Worm (Caenorhabditis elegans) whole organism, L3 larva: Measurements from ENCODE around the gene F32G8.2.

ENCODE experiments used
- R02D3.7 ChIP-seq: fragments of 150-350 bp; optimal IDR thresholded peaks from 2 replicates; lab custom pipeline; 2014; ENCODE audit warnings: missing biosample characterization, missing genetic modification characterization
- ZK546.5 ChIP-seq: sonication (generic microtip); optimal IDR thresholded peaks from 2 replicates; lab custom pipeline; 2017; ENCODE audit warnings: missing biosample characterization, missing genetic modification characterization
- aly-2 ChIP-seq: fragments of 150-350 bp; optimal IDR thresholded peaks from 2 replicates; lab custom pipeline; 2014; ENCODE audit warnings: missing biosample characterization, missing genetic modification characterization
- ama-1 ChIP-seq: fragments of 150-350 bp; optimal IDR thresholded peaks from 2 replicates; lab custom pipeline; 2018
- ceh-16 ChIP-seq: sonication (generic microtip); optimal IDR thresholded peaks from 2 replicates; lab custom pipeline; 2017; ENCODE audit warnings: missing biosample characterization, missing genetic modification characterization
- ceh-9 ChIP-seq: sonication (generic microtip); optimal IDR thresholded peaks from 2 replicates; lab custom pipeline; 2018; ENCODE audit warnings: missing biosample characterization, missing genetic modification characterization
- daf-12 ChIP-seq: fragments of 150-350 bp; optimal IDR thresholded peaks from 2 replicates; lab custom pipeline; 2014; ENCODE audit warnings: missing biosample characterization, missing genetic modification reagents, missing genetic modification characterization
- egl-27 ChIP-seq: sonication (generic microtip); optimal IDR thresholded peaks from 4 replicates; lab custom pipeline; 2017; ENCODE audit warnings: missing biosample characterization, missing genetic modification reagents, missing genetic modification characterization
- egl-5 ChIP-seq: fragments of 150-350 bp; optimal IDR thresholded peaks from 2 replicates; lab custom pipeline; 2017; ENCODE audit warnings: missing biosample characterization, missing genetic modification reagents, missing genetic modification characterization, inconsistent platforms
- elt-1 ChIP-seq: fragments of 150-350 bp; optimal IDR thresholded peaks from 2 replicates; lab custom pipeline; 2014; ENCODE audit warnings: missing biosample characterization, missing genetic modification characterization
- elt-2 ChIP-seq: sonication (generic microtip); optimal IDR thresholded peaks from 2 replicates; lab custom pipeline; 2016; ENCODE audit warnings: missing genetic modification reagents, mild to moderate bottlenecking, missing genetic modification characterization, missing compliant biosample characterization
- elt-3 ChIP-seq, 3 experiments: fragments of 150-350 bp in 1 of 3; sonication (generic microtip) in 2 of 3; optimal IDR thresholded peaks; 2 replicates in 2 of 3; 4 replicates in 1 of 3; lab custom pipeline; 2014 to 2017; ENCODE audit warnings: missing biosample characterization in 3 of 3, missing genetic modification characterization in 3 of 3
- fkh-10 ChIP-seq: sonication (generic microtip); optimal IDR thresholded peaks from 2 replicates; lab custom pipeline; 2017; ENCODE audit warnings: missing biosample characterization, missing genetic modification reagents, missing genetic modification characterization
- fkh-2 ChIP-seq: fragments of 150-350 bp; optimal IDR thresholded peaks from 2 replicates; lab custom pipeline; 2014; ENCODE audit warnings: missing biosample characterization, missing genetic modification reagents, missing genetic modification characterization
- fos-1 ChIP-seq: fragments of 150-350 bp; optimal IDR thresholded peaks from 2 replicates; lab custom pipeline; 2014; ENCODE audit warnings: missing biosample characterization, missing genetic modification characterization
- hmg-11 ChIP-seq: sonication (generic microtip); optimal IDR thresholded peaks from 2 replicates; lab custom pipeline; 2016; ENCODE audit warnings: missing genetic modification characterization, missing compliant biosample characterization
- jun-1 ChIP-seq: fragments of 150-350 bp; optimal IDR thresholded peaks from 2 replicates; lab custom pipeline; 2014; ENCODE audit warnings: missing biosample characterization, missing genetic modification reagents, missing genetic modification characterization
- lin-15B ChIP-seq: fragments of 150-350 bp; optimal IDR thresholded peaks from 2 replicates; lab custom pipeline; 2014; ENCODE audit warnings: missing biosample characterization, missing genetic modification characterization
- lin-39 ChIP-seq: fragments of 150-350 bp; optimal IDR thresholded peaks from 2 replicates; lab custom pipeline; 2018; ENCODE audit warnings: missing biosample characterization, missing genetic modification reagents, missing genetic modification characterization
- lsy-12 ChIP-seq: sonication (generic microtip); optimal IDR thresholded peaks from 2 replicates; lab custom pipeline; 2016; ENCODE audit warnings: mild to moderate bottlenecking, missing genetic modification characterization, missing compliant biosample characterization
- mdl-1 ChIP-seq: fragments of 150-350 bp; optimal IDR thresholded peaks from 2 replicates; lab custom pipeline; 2014; ENCODE audit warnings: missing biosample characterization, missing genetic modification characterization
- mml-1 ChIP-seq: fragments of 150-350 bp; sonication (generic microtip); optimal IDR thresholded peaks from 3 replicates; lab custom pipeline; 2014; ENCODE audit warnings: missing biosample characterization, missing genetic modification characterization
- nfya-1 ChIP-seq: sonication (generic microtip); optimal IDR thresholded peaks from 2 replicates; lab custom pipeline; 2017; ENCODE audit warnings: missing genetic modification characterization, mild to moderate bottlenecking, missing compliant biosample characterization, antibody characterized with exemption, moderate library complexity; ENCODE audit not compliant: insufficient read depth
- nhr-11 ChIP-seq: fragments of 150-350 bp; optimal IDR thresholded peaks from 2 replicates; lab custom pipeline; 2014; ENCODE audit warnings: missing biosample characterization, missing genetic modification characterization
- nhr-23 ChIP-seq: fragments of 150-350 bp; optimal IDR thresholded peaks from 2 replicates; lab custom pipeline; 2014; ENCODE audit warnings: missing biosample characterization, missing genetic modification reagents, missing genetic modification characterization
- nhr-237 ChIP-seq: fragments of 150-350 bp; optimal IDR thresholded peaks from 2 replicates; lab custom pipeline; 2014; ENCODE audit warnings: missing biosample characterization, missing genetic modification characterization
- nhr-25 ChIP-seq: sonication (generic microtip); optimal IDR thresholded peaks from 2 replicates; lab custom pipeline; 2017; ENCODE audit warnings: missing biosample characterization, missing genetic modification characterization
- nhr-28 ChIP-seq: fragments of 150-350 bp; optimal IDR thresholded peaks from 2 replicates; lab custom pipeline; 2014; ENCODE audit warnings: missing biosample characterization, missing genetic modification characterization
- nhr-67 ChIP-seq: fragments of 150-350 bp; optimal IDR thresholded peaks from 2 replicates; lab custom pipeline; 2014; ENCODE audit warnings: missing biosample characterization, missing genetic modification characterization
- nhr-76 ChIP-seq: fragments of 150-350 bp; sonication (generic microtip); optimal IDR thresholded peaks from 5 replicates; lab custom pipeline; 2014; ENCODE audit warnings: missing biosample characterization, missing genetic modification characterization
- nhr-77 ChIP-seq: fragments of 150-350 bp; optimal IDR thresholded peaks from 2 replicates; lab custom pipeline; 2014; ENCODE audit warnings: missing biosample characterization, missing genetic modification characterization
- pha-4 ChIP-seq: fragments of 150-350 bp; optimal IDR thresholded peaks from 2 replicates; lab custom pipeline; 2014; ENCODE audit warnings: missing biosample characterization, missing genetic modification reagents, missing genetic modification characterization
- pqm-1 ChIP-seq: fragments of 150-350 bp; optimal IDR thresholded peaks from 2 replicates; lab custom pipeline; 2017; ENCODE audit warnings: missing biosample characterization, missing genetic modification characterization, inconsistent platforms
- sea-2 ChIP-seq: fragments of 150-350 bp; sonication (generic microtip); optimal IDR thresholded peaks from 4 replicates; lab custom pipeline; 2014; ENCODE audit warnings: missing biosample characterization, missing genetic modification reagents, missing genetic modification characterization
- skn-1 ChIP-seq: fragments of 150-350 bp; optimal IDR thresholded peaks from 2 replicates; lab custom pipeline; 2014; ENCODE audit warnings: missing biosample characterization, missing genetic modification characterization
- snpc-4 ChIP-seq: fragments of 150-350 bp; optimal IDR thresholded peaks from 2 replicates; lab custom pipeline; 2014; ENCODE audit warnings: missing biosample characterization, missing genetic modification characterization
- tbx-2 ChIP-seq: sonication (generic microtip); optimal IDR thresholded peaks from 2 replicates; lab custom pipeline; 2016; ENCODE audit warnings: mild to moderate bottlenecking, missing genetic modification characterization, missing compliant biosample characterization
- unc-39 ChIP-seq: sonication (generic microtip); optimal IDR thresholded peaks from 4 replicates; lab custom pipeline; 2017; ENCODE audit warnings: missing biosample characterization, missing genetic modification characterization
- unc-62 ChIP-seq: fragments of 150-350 bp; sonication (generic microtip); optimal IDR thresholded peaks from 4 replicates; lab custom pipeline; 2014; ENCODE audit warnings: missing biosample characterization, missing genetic modification reagents, missing genetic modification characterization
- zag-1 ChIP-seq: fragments of 150-350 bp; optimal IDR thresholded peaks from 2 replicates; lab custom pipeline; 2014; ENCODE audit warnings: missing biosample characterization, missing genetic modification characterization
- ztf-11 ChIP-seq: fragments of 150-350 bp; optimal IDR thresholded peaks from 2 replicates; lab custom pipeline; 2014; ENCODE audit warnings: missing biosample characterization, missing genetic modification characterization
- ztf-4 ChIP-seq: fragments of 150-350 bp; optimal IDR thresholded peaks from 2 replicates; lab custom pipeline; 2014; ENCODE audit warnings: missing biosample characterization, missing genetic modification characterization

Gene F32G8.2

DNA sequence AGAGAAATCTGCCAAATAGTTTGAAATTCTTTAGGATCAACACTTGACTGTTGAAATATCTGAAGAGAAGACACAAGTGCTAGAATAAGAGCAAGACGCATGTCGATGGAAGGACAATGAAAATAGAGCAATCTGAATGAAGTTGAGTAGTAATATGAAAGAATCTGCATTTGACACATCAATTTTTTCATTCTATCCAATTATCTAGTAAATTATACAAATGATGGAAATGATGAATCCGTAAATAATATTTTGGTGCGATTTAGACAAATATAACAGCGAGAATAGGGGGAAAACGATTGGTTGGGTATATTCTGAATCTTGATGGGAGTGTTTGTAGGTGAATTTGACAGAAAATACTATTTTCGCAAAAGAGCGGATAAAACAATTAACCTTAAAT is 17.1 kb upstream of the F32G8.2 start, which contains the start of gene txt-10:
TSS of gene txt-10 (minus strand) at position 101 of the 400 bp plus-strand sequence.
- TF ChIP-seq elt-1 (tag; lab: Kevin White, UChicago): no peak

DNA sequence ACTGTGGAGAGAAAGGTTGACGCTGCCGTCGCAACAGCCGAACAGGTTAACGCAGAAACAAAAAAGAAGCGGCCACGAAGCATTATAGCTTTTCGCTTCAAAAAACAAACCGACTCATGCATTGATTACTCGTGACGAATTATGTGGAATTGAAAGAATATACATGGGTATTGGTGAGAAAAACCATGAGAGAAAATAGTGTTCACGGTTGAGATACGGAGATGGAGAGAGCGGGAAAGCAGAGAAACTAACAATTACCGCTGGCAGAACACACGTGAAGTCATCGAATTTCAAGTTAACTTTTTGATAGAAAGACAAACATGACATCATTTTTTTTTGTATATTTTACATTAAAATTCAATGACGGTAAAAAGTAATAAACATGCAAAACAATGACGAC is 14.5 kb upstream of the F32G8.2 start:
- TF ChIP-seq fkh-2 (tag; lab: Kevin White, UChicago): no peak
- TF ChIP-seq ztf-11: no peak
- TF ChIP-seq nhr-11 (tag; lab: Kevin White, UChicago): no peak
- no peak for TF ChIP-seq fkh-10 (GFP tag; lab: Kevin White, UChicago)
- peak; percentile 35 for TF ChIP-seq elt-2 (tag; lab: Kevin White, UChicago)
- TF ChIP-seq hmg-11 (tag; lab: Kevin White, UChicago): no peak
- TF ChIP-seq pqm-1 (tag; lab: Kevin White, UChicago): peak; percentile 66
- no peak for TF ChIP-seq mml-1 (tag; lab: Kevin White, UChicago)
- TF ChIP-seq unc-39: no peak
- no peak for TF ChIP-seq ceh-9
- no peak for TF ChIP-seq nhr-77 (tag; lab: Kevin White, UChicago)
- TF ChIP-seq daf-12 (tag; lab: Kevin White, UChicago): no peak
- TF ChIP-seq ama-1 (lab: Kevin White, UChicago): peak; percentile 3
- TF ChIP-seq nhr-25 (tag; lab: Kevin White, UChicago): no peak
- TF ChIP-seq nfya-1 (tag; lab: Kevin White, UChicago): peak; percentile 9
- peak; percentile 49 for TF ChIP-seq pha-4 (tag; lab: Kevin White, UChicago)
- no peak for TF ChIP-seq R02D3.7 (tag; lab: Kevin White, UChicago)
- TF ChIP-seq nhr-237: no peak

DNA sequence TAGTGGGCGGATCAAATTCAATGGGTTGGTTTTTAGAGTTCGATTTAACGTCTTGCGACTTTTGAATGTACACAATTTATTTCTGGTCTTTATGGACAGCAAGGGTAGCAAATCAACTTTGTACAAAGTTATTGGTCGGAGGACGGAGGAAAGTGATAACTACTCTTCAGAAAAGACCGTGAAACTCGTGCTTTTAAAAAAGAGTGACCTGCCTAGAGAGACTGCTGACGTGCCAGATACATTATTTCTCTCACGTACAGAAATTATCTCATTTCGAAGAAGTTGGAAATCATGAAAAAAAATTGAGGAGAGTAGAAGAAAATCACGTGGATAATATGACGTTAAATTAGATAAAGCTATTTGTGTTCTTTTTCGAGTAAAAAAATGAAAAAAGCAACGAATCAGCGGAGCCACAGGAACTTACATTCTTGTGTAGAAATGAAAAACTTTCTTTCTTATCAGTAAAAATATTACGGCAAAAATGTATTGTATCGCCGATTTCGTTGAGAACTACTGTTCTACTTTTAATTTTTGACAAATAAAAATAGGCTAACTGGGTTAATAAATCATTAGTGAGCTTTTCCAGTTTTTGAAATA is 13.6 kb upstream of the F32G8.2 start, which contains the start of gene ppm-1.A:
TSS of gene ppm-1.A (minus strand) at position 294 of the 597 bp plus-strand sequence.
- TF ChIP-seq elt-3 (tag; optimal IDR thresholded peaks at IDR 0.05; lab: Kevin White, UChicago) (no peak), pha-4 (tag; lab: Kevin White, UChicago) (peak; percentile 23), mml-1 (tag; lab: Kevin White, UChicago) (peak; percentile 46), elt-2 (tag; lab: Kevin White, UChicago) (peak; percentile 37), nhr-23 (tag; lab: Kevin White, UChicago) (peak; percentile 20), lin-39 (no peak), ceh-9 (no peak), pqm-1 (tag; lab: Kevin White, UChicago) (peak; percentile 35), egl-27 (tag; lab: Kevin White, UChicago) (no peak)

DNA sequence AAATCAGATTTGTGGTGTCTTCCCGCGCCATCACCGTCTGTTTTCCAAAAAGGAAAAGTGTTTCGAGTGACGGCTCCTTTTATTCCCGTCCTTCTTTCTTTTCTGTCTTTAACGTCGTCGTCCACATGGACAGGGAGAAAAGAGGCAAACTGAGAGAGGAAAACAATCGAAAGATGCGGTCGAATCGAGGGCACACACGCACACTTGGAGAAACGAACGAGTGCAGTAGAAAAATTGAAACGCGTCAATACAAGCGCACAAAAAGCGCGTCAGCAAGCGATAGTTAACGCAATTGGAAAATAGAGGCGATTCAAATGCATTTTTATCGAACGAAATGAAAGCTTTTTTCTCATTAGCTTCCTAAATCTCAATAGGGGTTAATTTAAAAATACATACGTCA is 13.0 kb upstream of the F32G8.2 start:
- peak; percentile 53 for TF ChIP-seq ztf-4
- TF ChIP-seq nhr-25 (tag; lab: Kevin White, UChicago): peak; percentile 97
- TF ChIP-seq nfya-1 (tag; lab: Kevin White, UChicago): peak; percentile 95
- TF ChIP-seq nhr-76 (tag; lab: Kevin White, UChicago): no peak
- peak; percentile 86 for TF ChIP-seq tbx-2 (tag; lab: Kevin White, UChicago)
- peak; percentile 87 for TF ChIP-seq jun-1 (tag; lab: Kevin White, UChicago)
- peak; percentile 86 for TF ChIP-seq lin-39
- TF ChIP-seq pqm-1 (tag; lab: Kevin White, UChicago): peak; percentile 56
- no peak for TF ChIP-seq ceh-16 (tag; lab: Kevin White, UChicago)
- TF ChIP-seq elt-3 (tag; optimal IDR thresholded peaks at IDR 0.05; lab: Kevin White, UChicago): peak in 1 of 3 experiments; percentile 29
- peak; percentile 93 for TF ChIP-seq snpc-4 (tag; lab: Kevin White, UChicago)
- peak; percentile 93 for TF ChIP-seq lin-15B (tag; lab: Kevin White, UChicago)
- no peak for TF ChIP-seq nhr-28 (tag; lab: Kevin White, UChicago)
- peak; percentile 32 for TF ChIP-seq zag-1 (tag; lab: Kevin White, UChicago)
- peak; percentile 75 for TF ChIP-seq R02D3.7 (tag; lab: Kevin White, UChicago)
- TF ChIP-seq fos-1 (tag; lab: Kevin White, UChicago): no peak
- TF ChIP-seq nhr-237: no peak
- no peak for TF ChIP-seq fkh-2 (tag; lab: Kevin White, UChicago)
- TF ChIP-seq fkh-10 (GFP tag; lab: Kevin White, UChicago): peak; percentile 37
- TF ChIP-seq sea-2 (GFP tag; lab: Kevin White, UChicago): no peak
- TF ChIP-seq nhr-23 (tag; lab: Kevin White, UChicago): peak; percentile 92
- TF ChIP-seq aly-2 (tag; lab: Kevin White, UChicago): no peak
- TF ChIP-seq mdl-1 (tag; lab: Kevin White, UChicago): peak; percentile 65
- TF ChIP-seq skn-1 (tag; lab: Kevin White, UChicago): peak; percentile 62
- TF ChIP-seq ceh-9: no peak
- TF ChIP-seq ZK546.5: peak; percentile 36
- peak; percentile 61 for TF ChIP-seq unc-62 (GFP tag; lab: Kevin White, UChicago)
- peak; percentile 61 for TF ChIP-seq egl-27 (tag; lab: Kevin White, UChicago)
- TF ChIP-seq unc-39: no peak
- peak; percentile 78 for TF ChIP-seq egl-5 (tag; lab: Kevin White, UChicago)
- TF ChIP-seq elt-2 (tag; lab: Kevin White, UChicago): peak; percentile 58
- TF ChIP-seq daf-12 (tag; lab: Kevin White, UChicago): no peak
- peak; percentile 67 for TF ChIP-seq ama-1 (lab: Kevin White, UChicago)
- peak; percentile 47 for TF ChIP-seq elt-1 (tag; lab: Kevin White, UChicago)
- no peak for TF ChIP-seq ztf-11
- TF ChIP-seq nhr-67 (tag; lab: Kevin White, UChicago): no peak
- no peak for TF ChIP-seq mml-1 (tag; lab: Kevin White, UChicago)
- TF ChIP-seq nhr-11 (tag; lab: Kevin White, UChicago): no peak
- TF ChIP-seq lsy-12 (tag; lab: Kevin White, UChicago): peak; percentile 71
- peak; percentile 94 for TF ChIP-seq pha-4 (tag; lab: Kevin White, UChicago)
